Worm (Caenorhabditis elegans): Measurements from ENCODE around the gene srw-21.

DNA sequence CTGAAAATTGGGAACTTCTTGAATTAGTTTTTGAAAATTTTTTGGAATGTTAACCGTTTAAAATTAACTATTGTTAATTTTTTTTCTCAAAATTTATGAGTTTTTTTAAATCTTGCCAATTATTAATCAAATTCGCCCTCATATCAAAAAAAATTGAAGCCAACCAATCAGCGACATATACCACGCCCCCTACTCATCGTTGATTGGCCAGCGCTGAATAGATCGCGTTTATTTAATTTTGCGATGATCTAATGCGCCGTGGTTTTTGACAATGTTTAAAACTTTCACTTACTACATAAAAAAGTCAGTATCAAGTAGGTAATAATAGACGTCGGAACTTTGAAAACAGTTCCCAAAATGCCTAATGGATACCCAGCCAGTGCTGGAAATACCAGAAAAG, 45.5 kb upstream of the srw-21 start:
- no peak for TF ChIP-seq ceh-36 (tag; optimal IDR thresholded peaks at IDR 0.05)
- no peak for TF ChIP-seq B0310.2 (tag; optimal IDR thresholded peaks at IDR 0.05)
- TF ChIP-seq ama-1 (optimal IDR thresholded peaks at IDR 0.05) = no peak
- no peak for TF ChIP-seq hmg-4 (GFP tag; optimal IDR thresholded peaks at IDR 0.05)
- no peak for TF ChIP-seq ceh-13 (GFP tag; optimal IDR thresholded peaks at IDR 0.05)
- no peak for TF ChIP-seq hmbx-1 (tag; optimal IDR thresholded peaks at IDR 0.05)
